Worm (Caenorhabditis elegans) whole organism, mixed stage, embryonic: ENCODE results near the gene F16F9.4.

Experiments
- M03D4.4 ChIP-seq: sonication (generic microtip); optimal IDR thresholded peaks from 2 replicates; lab custom pipeline; 2017; ENCODE audit warnings: mild to moderate bottlenecking, missing genetic modification characterization, missing compliant biosample characterization
- bed-3 ChIP-seq: fragments of 200-800 bp; sonication (Bioruptor generic); optimal IDR thresholded peaks from 3 replicates; lab custom pipeline; 2018; ENCODE audit warnings: mild to moderate bottlenecking, missing genetic modification characterization, moderate library complexity, missing compliant biosample characterization
- ceh-39 ChIP-seq: fragments of 150-350 bp; optimal IDR thresholded peaks from 2 replicates; lab custom pipeline; 2014; ENCODE audit warnings: missing biosample characterization, missing genetic modification characterization
- ceh-43 ChIP-seq: fragments of 200-800 bp; sonication (Bioruptor generic); optimal IDR thresholded peaks from 2 replicates; lab custom pipeline; 2018; ENCODE audit warnings: mild to moderate bottlenecking, missing genetic modification characterization, moderate library complexity, missing compliant biosample characterization
- ces-1 ChIP-seq: fragments of 150-350 bp; optimal IDR thresholded peaks from 2 replicates; lab custom pipeline; 2014; ENCODE audit warnings: missing biosample characterization, missing genetic modification reagents, missing genetic modification characterization
- cnd-1 ChIP-seq: fragments of 200-800 bp; sonication (Bioruptor generic); optimal IDR thresholded peaks from 2 replicates; lab custom pipeline; 2018; ENCODE audit warnings: mild to moderate bottlenecking, missing genetic modification characterization, missing compliant biosample characterization
- drap-1 ChIP-seq: fragments of 200-800 bp; sonication (Bioruptor generic); optimal IDR thresholded peaks from 3 replicates; lab custom pipeline; 2018; ENCODE audit warnings: mild to moderate bottlenecking, missing genetic modification characterization, missing compliant biosample characterization
- elt-1 ChIP-seq: sonication (generic microtip); optimal IDR thresholded peaks from 2 replicates; lab custom pipeline; 2017; ENCODE audit warnings: missing genetic modification characterization, mild to moderate bottlenecking, missing compliant biosample characterization, antibody characterized with exemption, moderate library complexity, borderline replicate concordance; ENCODE audit not compliant: insufficient read depth
- flh-1 ChIP-seq: fragments of 200-800 bp; sonication (Bioruptor generic); optimal IDR thresholded peaks from 2 replicates; lab custom pipeline; 2018; ENCODE audit warnings: mild to moderate bottlenecking, missing genetic modification characterization, moderate library complexity, missing compliant biosample characterization
- ham-2 ChIP-seq: fragments of 200-800 bp; sonication (Bioruptor generic); optimal IDR thresholded peaks from 2 replicates; lab custom pipeline; 2018; ENCODE audit warnings: mild to moderate bottlenecking, missing genetic modification characterization, missing compliant biosample characterization
- hlh-1 ChIP-seq: fragments of 150-350 bp; optimal IDR thresholded peaks from 2 replicates; lab custom pipeline; 2014; ENCODE audit warnings: missing biosample characterization, missing genetic modification reagents, missing genetic modification characterization
- lin-13 ChIP-seq: fragments of 150-350 bp; optimal IDR thresholded peaks from 2 replicates; lab custom pipeline; 2014; ENCODE audit warnings: missing biosample characterization, missing genetic modification characterization
- lin-32 ChIP-seq: fragments of 200-800 bp; sonication (Bioruptor generic); optimal IDR thresholded peaks from 2 replicates; lab custom pipeline; 2018; ENCODE audit warnings: mild to moderate bottlenecking, missing genetic modification characterization, missing compliant biosample characterization
- lsy-2 ChIP-seq: fragments of 150-350 bp; optimal IDR thresholded peaks from 2 replicates; lab custom pipeline; 2014; ENCODE audit warnings: missing biosample characterization, missing genetic modification characterization
- mab-5 ChIP-seq: fragments of 150-350 bp; optimal IDR thresholded peaks from 2 replicates; lab custom pipeline; 2014; ENCODE audit warnings: missing biosample characterization, missing genetic modification characterization
- mep-1 ChIP-seq: fragments of 150-350 bp; optimal IDR thresholded peaks from 2 replicates; lab custom pipeline; 2017; ENCODE audit warnings: missing biosample characterization, missing genetic modification reagents, missing genetic modification characterization, inconsistent platforms
- mls-2 ChIP-seq: sonication (generic microtip); optimal IDR thresholded peaks from 2 replicates; lab custom pipeline; 2016; ENCODE audit warnings: mild to moderate bottlenecking, missing genetic modification characterization, moderate library complexity, missing compliant biosample characterization
- nhr-12 ChIP-seq: fragments of 150-350 bp; optimal IDR thresholded peaks from 2 replicates; lab custom pipeline; 2014; ENCODE audit warnings: missing biosample characterization, missing genetic modification characterization
- nhr-2 ChIP-seq: fragments of 150-350 bp; optimal IDR thresholded peaks from 2 replicates; lab custom pipeline; 2014; ENCODE audit warnings: missing biosample characterization, missing genetic modification characterization
- nhr-237 ChIP-seq: fragments of 150-350 bp; optimal IDR thresholded peaks from 2 replicates; lab custom pipeline; 2014; ENCODE audit warnings: missing biosample characterization, missing genetic modification characterization
- nhr-28 ChIP-seq: fragments of 150-350 bp; optimal IDR thresholded peaks from 2 replicates; lab custom pipeline; 2014; ENCODE audit warnings: missing biosample characterization, missing genetic modification characterization
- nhr-76 ChIP-seq: sonication (generic microtip); optimal IDR thresholded peaks from 2 replicates; lab custom pipeline; 2017; ENCODE audit warnings: missing biosample characterization, missing genetic modification characterization
- pha-4 ChIP-seq: fragments of 150-350 bp; optimal IDR thresholded peaks from 2 replicates; lab custom pipeline; 2018; ENCODE audit warnings: missing biosample characterization, missing genetic modification reagents, missing genetic modification characterization
- sem-2 ChIP-seq: fragments of 200-800 bp; sonication (Bioruptor generic); optimal IDR thresholded peaks from 2 replicates; lab custom pipeline; 2018; ENCODE audit warnings: mild to moderate bottlenecking, missing genetic modification characterization, missing compliant biosample characterization
- snpc-4 ChIP-seq: fragments of 150-350 bp; optimal IDR thresholded peaks from 2 replicates; lab custom pipeline; 2014; ENCODE audit warnings: missing biosample characterization, missing genetic modification characterization
- sptf-1 ChIP-seq: sonication (generic microtip); optimal IDR thresholded peaks from 2 replicates; lab custom pipeline; 2017; ENCODE audit warnings: mild to moderate bottlenecking, missing genetic modification characterization, moderate library complexity, missing compliant biosample characterization
- tbx-8 ChIP-seq: fragments of 200-800 bp; sonication (Bioruptor generic); optimal IDR thresholded peaks from 2 replicates; lab custom pipeline; 2018; ENCODE audit warnings: mild to moderate bottlenecking, missing genetic modification characterization, moderate library complexity, missing compliant biosample characterization
- unc-120 ChIP-seq: sonication (generic microtip); optimal IDR thresholded peaks from 2 replicates; lab custom pipeline; 2017; ENCODE audit warnings: missing genetic modification characterization, missing compliant biosample characterization; ENCODE audit not compliant: poor library complexity, severe bottlenecking
- unc-39 ChIP-seq: fragments of 150-350 bp; optimal IDR thresholded peaks from 2 replicates; lab custom pipeline; 2014; ENCODE audit warnings: missing biosample characterization, missing genetic modification characterization
- unc-62 ChIP-seq: fragments of 150-350 bp; optimal IDR thresholded peaks from 2 replicates; lab custom pipeline; 2014; ENCODE audit warnings: missing biosample characterization, missing genetic modification reagents, missing genetic modification characterization
- zip-8 ChIP-seq: fragments of 150-350 bp; optimal IDR thresholded peaks from 2 replicates; lab custom pipeline; 2014; ENCODE audit warnings: missing biosample characterization, missing genetic modification characterization
- ztf-11 ChIP-seq: fragments of 150-350 bp; optimal IDR thresholded peaks from 2 replicates; lab custom pipeline; 2014; ENCODE audit warnings: missing biosample characterization, missing genetic modification characterization

Gene F16F9.4

ce11 chrX:8463085-8463645, at the start of gene F16F9.4:
F16F9.4 (minus strand) TSS chrX:8463360.
- TF ChIP-seq nhr-2 (tag; lab: Kevin White, UChicago) (no peak), mls-2 (tag; lab: Kevin White, UChicago) (no peak), ceh-43 (no peak), lin-13 (tag; lab: Kevin White, UChicago) (no peak), drap-1 (no peak), sptf-1 (tag; lab: Kevin White, UChicago) (no peak)

- TF ChIP-seq mls-2 (tag; lab: Kevin White, UChicago), result no peak
- TF ChIP-seq snpc-4 (tag; lab: Kevin White, UChicago), result no peak
- TF ChIP-seq ces-1 (GFP tag; lab: Kevin White, UChicago), result no peak
- TF ChIP-seq mep-1 (tag; lab: Kevin White, UChicago), result no peak
- no peak for TF ChIP-seq lsy-2 (tag; lab: Kevin White, UChicago)
- TF ChIP-seq sem-2 (GFP tag; lab: Kevin White, UChicago), result no peak
- TF ChIP-seq pha-4 (tag; lab: Kevin White, UChicago), result no peak
- TF ChIP-seq sptf-1 (tag; lab: Kevin White, UChicago), result no peak
- no peak for TF ChIP-seq lin-13 (tag; lab: Kevin White, UChicago)
- TF ChIP-seq nhr-28 (tag; lab: Kevin White, UChicago), result no peak
- TF ChIP-seq unc-39 (tag; lab: Kevin White, UChicago), result no peak
- TF ChIP-seq nhr-237 (tag; lab: Kevin White, UChicago), result no peak
- TF ChIP-seq ztf-11 (tag; lab: Kevin White, UChicago), result no peak
- TF ChIP-seq tbx-8, result no peak
- TF ChIP-seq nhr-12 (tag; lab: Kevin White, UChicago), result no peak
- TF ChIP-seq unc-62, result no peak
- TF ChIP-seq, all 35 proteins: peak for 0
These were observed 45.9 kb upstream of the F16F9.4 start for ce11 chrX:8509088-8509487.

- TF ChIP-seq hlh-1 (tag; lab: Kevin White, UChicago), result no peak
- no peak for TF ChIP-seq unc-120 (tag; lab: Kevin White, UChicago)
- no peak for TF ChIP-seq ztf-11 (tag; lab: Kevin White, UChicago)
These were observed 44.4 kb upstream of the F16F9.4 start, which contains the start of gene H03E18.1 for ce11 chrX:8507576-8507975. H03E18.1 (plus strand) TSS chrX:8507876.

ce11 chrX:8507053-8507452, 43.9 kb upstream of the F16F9.4 start:
- no peak for TF ChIP-seq lin-13 (tag; lab: Kevin White, UChicago)
- TF ChIP-seq mep-1 (tag; lab: Kevin White, UChicago), result no peak
- no peak for TF ChIP-seq M03D4.4 (tag; lab: Kevin White, UChicago)
- no peak for TF ChIP-seq lin-32
- TF ChIP-seq unc-39 (tag; lab: Kevin White, UChicago), result no peak
- TF ChIP-seq nhr-12 (tag; lab: Kevin White, UChicago), result no peak
- no peak for TF ChIP-seq ces-1 (GFP tag; lab: Kevin White, UChicago)
- TF ChIP-seq cnd-1 (tag; lab: Kevin White, UChicago), result no peak
- TF ChIP-seq sem-2 (GFP tag; lab: Kevin White, UChicago), result no peak
- no peak for TF ChIP-seq tbx-8
- no peak for TF ChIP-seq nhr-2 (tag; lab: Kevin White, UChicago)
- TF ChIP-seq nhr-237 (tag; lab: Kevin White, UChicago), result no peak
- TF ChIP-seq ceh-39 (tag; lab: Kevin White, UChicago), result no peak
- no peak for TF ChIP-seq sptf-1 (tag; lab: Kevin White, UChicago)
- no peak for TF ChIP-seq ztf-11 (tag; lab: Kevin White, UChicago)
- no peak for TF ChIP-seq drap-1

- no peak for TF ChIP-seq mls-2 (tag; lab: Kevin White, UChicago)
- no peak for TF ChIP-seq nhr-2 (tag; lab: Kevin White, UChicago)
- TF ChIP-seq M03D4.4 (tag; lab: Kevin White, UChicago), result no peak
- TF ChIP-seq hlh-1 (tag; lab: Kevin White, UChicago), result no peak
- TF ChIP-seq flh-1 (GFP tag; lab: Kevin White, UChicago), result no peak
- TF ChIP-seq zip-8 (tag; lab: Kevin White, UChicago), result no peak
- no peak for TF ChIP-seq mab-5
- no peak for TF ChIP-seq elt-1
- TF ChIP-seq nhr-76, result no peak
- TF ChIP-seq ztf-11 (tag; lab: Kevin White, UChicago), result no peak
- TF ChIP-seq sem-2 (GFP tag; lab: Kevin White, UChicago), result no peak
- TF ChIP-seq unc-120 (tag; lab: Kevin White, UChicago), result no peak
- no peak for TF ChIP-seq ham-2
- no peak for TF ChIP-seq bed-3 (GFP tag; lab: Kevin White, UChicago)
- TF ChIP-seq lin-32, result no peak
These were observed 41.0 kb upstream of the F16F9.4 start for ce11 chrX:8504207-8504606.
